Comparison of ENCODE assay signal across 1 fruit fly cellular context in the genomic region with DNA sequence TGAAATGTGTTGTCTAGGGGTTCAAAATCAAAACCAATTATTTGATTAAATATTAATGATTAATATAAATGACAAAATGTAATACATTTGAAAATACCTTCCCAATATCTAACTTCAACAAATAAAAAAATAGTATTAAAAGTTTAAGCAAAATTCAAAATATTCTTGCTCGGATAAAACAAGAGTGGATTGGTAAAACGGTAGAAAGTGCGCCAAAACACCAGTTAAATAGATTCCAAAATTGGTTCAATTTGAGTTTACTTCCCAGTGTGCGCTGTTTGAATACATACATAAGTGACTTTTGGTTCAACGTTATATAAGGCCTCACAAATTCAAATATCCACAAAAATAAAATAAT.
TF ChIP-seq lines count a peak whose summit lies in the region.

No protein-coding gene starts in this region.

TF ChIP-seq in whole organism, embryonic, 481 proteins besides CTCF, POLR2A, EP300 and RAD21 (continued from another document and continues in another):
- TF ChIP-seq hkb (optimal IDR thresholded peaks at IDR 0.05; lab: Kevin White, UChicago) (no peak), hkb (GFP tag; IDR thresholded peaks at IDR 0.05; lab: Robert Waterston, UW) (peak; percentile 84), twi (tag; optimal IDR thresholded peaks at IDR 0.05; lab: Kevin White, UChicago) (peak; percentile 6), CG18619 (GFP tag; optimal IDR thresholded peaks at IDR 0.05; lab: Kevin White, UChicago) (peak; percentile 73), C15 (GFP tag; IDR thresholded peaks at IDR 0.05; lab: Robert Waterston, UW) (0 out of 3 replicates have a peak, but pooled peaks have one; percentile 5), cg (GFP tag; optimal IDR thresholded peaks at IDR 0.05; lab: Kevin White, UChicago) (no peak), CG34376 (GFP tag; optimal IDR thresholded peaks at IDR 0.05; lab: Kevin White, UChicago) (no peak), ATbp (GFP tag; optimal IDR thresholded peaks at IDR 0.05; lab: Kevin White, UChicago) (peak; percentile 71), Mrtf (GFP tag; IDR thresholded peaks at IDR 0.05; lab: Robert Waterston, UW) (peak; percentile 16; the same call in 1 of the 3 replicates), CG13424 (tag; optimal IDR thresholded peaks at IDR 0.05; lab: Kevin White, UChicago) (peak; percentile 83), CG3838 (GFP tag; optimal IDR thresholded peaks at IDR 0.05; lab: Kevin White, UChicago) (peak; percentile 7), CG6683 (GFP tag; optimal IDR thresholded peaks at IDR 0.05; lab: Kevin White, UChicago) (no peak), CG8281 (tag; optimal IDR thresholded peaks at IDR 0.05; lab: Kevin White, UChicago) (no peak), tin (GFP tag; optimal IDR thresholded peaks at IDR 0.05; lab: Kevin White, UChicago) (peak; percentile 31), ci (GFP tag; IDR thresholded peaks at IDR 0.05; lab: Robert Waterston, UW) (no peak; the same call in 1 of the 3 replicates), pita (GFP tag; optimal IDR thresholded peaks at IDR 0.05; lab: Kevin White, UChicago) (no peak), Opbp (GFP tag; IDR thresholded peaks at IDR 0.05; lab: Robert Waterston, UW; ENCODE audit: partially characterized antibody) (no peak), zf30C (GFP tag; optimal IDR thresholded peaks at IDR 0.05; lab: Kevin White, UChicago) (no peak), HLHmδ (GFP tag; optimal IDR thresholded peaks at IDR 0.05; lab: Kevin White, UChicago) (no peak), CG1233 (GFP tag; optimal IDR thresholded peaks at IDR 0.05; lab: Kevin White, UChicago) (peak; percentile 23), CG9817 (tag; optimal IDR thresholded peaks at IDR 0.05; lab: Kevin White, UChicago) (peak; percentile 67), eyg (GFP tag; optimal IDR thresholded peaks at IDR 0.05; lab: Kevin White, UChicago) (no peak), otp (GFP tag; IDR thresholded peaks at IDR 0.05; lab: Robert Waterston, UW) (no peak), CG8089 (GFP tag; optimal IDR thresholded peaks at IDR 0.05; lab: Kevin White, UChicago) (no peak), CG3995 (GFP tag; optimal IDR thresholded peaks at IDR 0.05; lab: Kevin White, UChicago) (no peak), B-H2 (GFP tag; optimal IDR thresholded peaks at IDR 0.05; lab: Kevin White, UChicago) (peak; percentile 4), CG30020 (tag; optimal IDR thresholded peaks at IDR 0.05; lab: Kevin White, UChicago) (peak; percentile 22), luna (GFP tag; optimal IDR thresholded peaks at IDR 0.05; lab: Kevin White, UChicago) (no peak), CG3407 (GFP tag; optimal IDR thresholded peaks at IDR 0.05; lab: Kevin White, UChicago) (peak; percentile 54), CG9932 (GFP tag; IDR thresholded peaks at IDR 0.05; lab: Robert Waterston, UW) (peak; percentile 70), CG17829 (tag; optimal IDR thresholded peaks at IDR 0.05; lab: Kevin White, UChicago) (peak; percentile 79), Drgx (GFP tag; IDR thresholded peaks at IDR 0.05; lab: Robert Waterston, UW) (peak; percentile 77), pros (GFP tag; optimal IDR thresholded peaks at IDR 0.05; lab: Kevin White, UChicago) (no peak), fd64A (GFP tag; optimal IDR thresholded peaks at IDR 0.05; lab: Kevin White, UChicago) (no peak), CG7271 (tag; optimal IDR thresholded peaks at IDR 0.05; lab: Kevin White, UChicago) (no peak), CG12104 (GFP tag; optimal IDR thresholded peaks at IDR 0.05; lab: Kevin White, UChicago) (no peak), Trl (optimal IDR thresholded peaks at IDR 0.05; lab: Kevin White, UChicago) (no peak), Trl (GFP tag; optimal IDR thresholded peaks at IDR 0.05; lab: Kevin White, UChicago) (no peak), Atf3 (GFP tag; optimal IDR thresholded peaks at IDR 0.05; lab: Kevin White, UChicago) (peak; percentile 12), tll (GFP tag; optimal IDR thresholded peaks at IDR 0.05; lab: Kevin White, UChicago) (no peak), lmd (GFP tag; IDR thresholded peaks at IDR 0.05; lab: Robert Waterston, UW) (peak; percentile 64), CG14965 (GFP tag; optimal IDR thresholded peaks at IDR 0.05; lab: Kevin White, UChicago; ENCODE audit: borderline replicate concordance) (no peak), eve (GFP tag; optimal IDR thresholded peaks at IDR 0.05; lab: Kevin White, UChicago) (no peak), Nf-YC (tag; optimal IDR thresholded peaks at IDR 0.05; lab: Kevin White, UChicago) (peak; percentile 61), CG12236 (GFP tag; optimal IDR thresholded peaks at IDR 0.05; lab: Kevin White, UChicago) (no peak), Sry-δ (GFP tag; optimal IDR thresholded peaks at IDR 0.05; lab: Kevin White, UChicago) (no peak), D (optimal IDR thresholded peaks at IDR 0.05; lab: Kevin White, UChicago) (no peak), D (GFP tag; optimal IDR thresholded peaks at IDR 0.05; lab: Kevin White, UChicago) (peak; percentile 29), CG6765 (GFP tag; optimal IDR thresholded peaks at IDR 0.05; lab: Kevin White, UChicago) (peak; percentile 4), CG10274 (GFP tag; optimal IDR thresholded peaks at IDR 0.05; lab: Kevin White, UChicago) (no peak), Xbp1 (GFP tag; optimal IDR thresholded peaks at IDR 0.05; lab: Kevin White, UChicago) (peak; percentile 60), slou (GFP tag; optimal IDR thresholded peaks at IDR 0.05; lab: Kevin White, UChicago) (peak; percentile 21), CG3065 (GFP tag; optimal IDR thresholded peaks at IDR 0.05; lab: Kevin White, UChicago) (peak; percentile 2), CG18476 (GFP tag; optimal IDR thresholded peaks at IDR 0.05; lab: Kevin White, UChicago) (peak; percentile 18), CG8765 (GFP tag; IDR thresholded peaks at IDR 0.05; lab: Robert Waterston, UW) (no peak), psq (GFP tag; optimal IDR thresholded peaks at IDR 0.05; lab: Kevin White, UChicago) (peak; percentile 11), Eip74EF (GFP tag; optimal IDR thresholded peaks at IDR 0.05; lab: Kevin White, UChicago) (peak in 1 of 2 experiments; percentile 71), Dfd (GFP tag; optimal IDR thresholded peaks at IDR 0.05; lab: Kevin White, UChicago) (no peak), CG2120 (GFP tag; optimal IDR thresholded peaks at IDR 0.05; lab: Kevin White, UChicago) (peak; percentile 64), CG18764 (GFP tag; optimal IDR thresholded peaks at IDR 0.05; lab: Kevin White, UChicago) (no peak), dan (GFP tag; IDR thresholded peaks at IDR 0.05; lab: Robert Waterston, UW) (no peak), ap (GFP tag; IDR thresholded peaks at IDR 0.05; lab: Robert Waterston, UW) (peak; percentile 65), HmgZ (tag; optimal IDR thresholded peaks at IDR 0.05; lab: Kevin White, UChicago) (no peak), Rfx (GFP tag; IDR thresholded peaks at IDR 0.05; lab: Robert Waterston, UW) (peak; percentile 73), maf-S (GFP tag; optimal IDR thresholded peaks at IDR 0.05; lab: Kevin White, UChicago) (no peak), tx (GFP tag; optimal IDR thresholded peaks at IDR 0.05; lab: Kevin White, UChicago) (no peak), Dip3 (GFP tag; optimal IDR thresholded peaks at IDR 0.05; lab: Kevin White, UChicago) (no peak), Doc3 (GFP tag; IDR thresholded peaks at IDR 0.05; lab: Robert Waterston, UW; ENCODE audit: partially characterized antibody) (no peak), trem (tag; optimal IDR thresholded peaks at IDR 0.05; lab: Kevin White, UChicago) (peak; percentile 7), CG2678 (tag; optimal IDR thresholded peaks at IDR 0.05; lab: Kevin White, UChicago) (peak; percentile 86), Hmx (GFP tag; optimal IDR thresholded peaks at IDR 0.05; lab: Kevin White, UChicago) (no peak), Ssrp (tag; optimal IDR thresholded peaks at IDR 0.05; lab: Kevin White, UChicago) (peak; percentile 67), Hey (tag; optimal IDR thresholded peaks at IDR 0.05; lab: Kevin White, UChicago) (no peak), pnt (GFP tag; optimal IDR thresholded peaks at IDR 0.05; lab: Kevin White, UChicago) (no peak), D19A (tag; optimal IDR thresholded peaks at IDR 0.05; lab: Kevin White, UChicago) (peak; percentile 67), CG17612 (GFP tag; IDR thresholded peaks at IDR 0.05; lab: Robert Waterston, UW) (no peak), CG6791 (GFP tag; IDR thresholded peaks at IDR 0.05; lab: Robert Waterston, UW; ENCODE audit: partially characterized antibody) (no peak), CG30431 (GFP tag; optimal IDR thresholded peaks at IDR 0.05; lab: Kevin White, UChicago) (no peak), kni (GFP tag; optimal IDR thresholded peaks at IDR 0.05; lab: Kevin White, UChicago) (no peak), CG11456 (GFP tag; IDR thresholded peaks at IDR 0.05; lab: Robert Waterston, UW) (no peak), phol (tag; optimal IDR thresholded peaks at IDR 0.05; lab: Kevin White, UChicago) (peak; percentile 73), CG10366 (GFP tag; IDR thresholded peaks at IDR 0.05; lab: Robert Waterston, UW) (peak; percentile 51), gce (GFP tag; IDR thresholded peaks at IDR 0.05; lab: Robert Waterston, UW) (0 out of 3 replicates have a peak, but pooled peaks have one; percentile 15), HLH3B (GFP tag; IDR thresholded peaks at IDR 0.05; lab: Robert Waterston, UW) (peak; percentile 71), oc (tag; optimal IDR thresholded peaks at IDR 0.05; lab: Kevin White, UChicago) (peak; percentile 71), ro (GFP tag; IDR thresholded peaks at IDR 0.05; lab: Robert Waterston, UW) (no peak), sob (GFP tag; IDR thresholded peaks at IDR 0.05; lab: Robert Waterston, UW) (peak; percentile 34; the same call in 1 of the 2 replicates), pho (GFP tag; optimal IDR thresholded peaks at IDR 0.05; lab: Kevin White, UChicago) (no peak), corto (GFP tag; optimal IDR thresholded peaks at IDR 0.05; lab: Kevin White, UChicago) (peak; percentile 54), YL-1 (GFP tag; optimal IDR thresholded peaks at IDR 0.05; lab: Kevin White, UChicago) (no peak), dm (GFP tag; optimal IDR thresholded peaks at IDR 0.05; lab: Kevin White, UChicago) (no peak), HLH54F (GFP tag; optimal IDR thresholded peaks at IDR 0.05; lab: Kevin White, UChicago) (peak; percentile 3), CG8944 (GFP tag; optimal IDR thresholded peaks at IDR 0.05; lab: Kevin White, UChicago) (no peak), CG16779 (GFP tag; IDR thresholded peaks at IDR 0.05; lab: Robert Waterston, UW) (no peak), Hsf (GFP tag; optimal IDR thresholded peaks at IDR 0.05; lab: Kevin White, UChicago) (peak; percentile 53), CG11093 (GFP tag; IDR thresholded peaks at IDR 0.05; lab: Robert Waterston, UW) (0 out of 3 replicates have a peak, but pooled peaks have one; percentile 34), bsh (GFP tag; optimal IDR thresholded peaks at IDR 0.05; lab: Kevin White, UChicago) (peak; percentile 45 to 57), ac (GFP tag; optimal IDR thresholded peaks at IDR 0.05; lab: Kevin White, UChicago) (no peak), wdn (GFP tag; IDR thresholded peaks at IDR 0.05; lab: Robert Waterston, UW) (peak; percentile 44), Med (GFP tag; lab: Kevin White, UChicago) (peak; percentile 56), CG7786 (GFP tag; optimal IDR thresholded peaks at IDR 0.05; lab: Kevin White, UChicago) (no peak), danr (GFP tag; IDR thresholded peaks at IDR 0.05; lab: Robert Waterston, UW) (no peak), seq (GFP tag; IDR thresholded peaks at IDR 0.05; lab: Robert Waterston, UW) (peak; percentile 69), Oaz (GFP tag; IDR thresholded peaks at IDR 0.05; lab: Robert Waterston, UW) (peak; percentile 67), CG8388 (GFP tag; optimal IDR thresholded peaks at IDR 0.05; lab: Kevin White, UChicago) (peak; percentile 63), insv (GFP tag; optimal IDR thresholded peaks at IDR 0.05; lab: Kevin White, UChicago) (peak in 1 of 2 experiments; percentile 7), sc (optimal IDR thresholded peaks at IDR 0.05; lab: Kevin White, UChicago) (no peak), sc (GFP tag; optimal IDR thresholded peaks at IDR 0.05; lab: Kevin White, UChicago) (no peak), CG12391 (tag; optimal IDR thresholded peaks at IDR 0.05; lab: Kevin White, UChicago) (peak; percentile 77), Vsx1 (GFP tag; optimal IDR thresholded peaks at IDR 0.05; lab: Kevin White, UChicago) (peak; percentile 72), CG11560 (tag; IDR thresholded peaks at IDR 0.05; lab: Robert Waterston, UW) (no peak), CG4617 (GFP tag; optimal IDR thresholded peaks at IDR 0.05; lab: Kevin White, UChicago; ENCODE audit: borderline replicate concordance) (no peak), jumu (GFP tag; optimal IDR thresholded peaks at IDR 0.05; lab: Kevin White, UChicago) (no peak), vnd (GFP tag; IDR thresholded peaks at IDR 0.05; lab: Robert Waterston, UW; ENCODE audit: partially characterized antibody) (no peak), CG18262 (tag; optimal IDR thresholded peaks at IDR 0.05; lab: Kevin White, UChicago) (peak; percentile 81), ab (GFP tag; optimal IDR thresholded peaks at IDR 0.05; lab: Kevin White, UChicago) (no peak), Kr (GFP tag; optimal IDR thresholded peaks at IDR 0.05; lab: Kevin White, UChicago) (no peak), Hr78 (GFP tag; optimal IDR thresholded peaks at IDR 0.05; lab: Kevin White, UChicago) (peak in 1 of 2 experiments; percentile 16), Doc2 (GFP tag; IDR thresholded peaks at IDR 0.05; lab: Robert Waterston, UW) (no peak), dpn (GFP tag; optimal IDR thresholded peaks at IDR 0.05; lab: Kevin White, UChicago) (peak; percentile 7 to 69), CG16813 (GFP tag; IDR thresholded peaks at IDR 0.05; lab: Robert Waterston, UW; ENCODE audit: partially characterized antibody) (no peak), chinmo (GFP tag; IDR thresholded peaks at IDR 0.05; lab: Robert Waterston, UW; ENCODE audit: partially characterized antibody) (no peak), sens (GFP tag; lab: Kevin White, UChicago) (peak; percentile 56), CG31441 (GFP tag; IDR thresholded peaks at IDR 0.05; lab: Robert Waterston, UW) (peak; percentile 85), CG6689 (GFP tag; IDR thresholded peaks at IDR 0.05; lab: Robert Waterston, UW) (peak; percentile 69; the same call in 1 of the 2 replicates), CG17912 (GFP tag; optimal IDR thresholded peaks at IDR 0.05; lab: Kevin White, UChicago) (no peak), CG12659 (GFP tag; optimal IDR thresholded peaks at IDR 0.05; lab: Kevin White, UChicago) (peak; percentile 72), z (GFP tag; IDR thresholded peaks at IDR 0.05; lab: Robert Waterston, UW) (no peak), mam (GFP tag; optimal IDR thresholded peaks at IDR 0.05; lab: Kevin White, UChicago) (no peak), fd96Cb (tag; optimal IDR thresholded peaks at IDR 0.05; lab: Kevin White, UChicago) (peak; percentile 54)
